Worm (Caenorhabditis elegans): ENCODE data around the gene srh-71.

DNA sequence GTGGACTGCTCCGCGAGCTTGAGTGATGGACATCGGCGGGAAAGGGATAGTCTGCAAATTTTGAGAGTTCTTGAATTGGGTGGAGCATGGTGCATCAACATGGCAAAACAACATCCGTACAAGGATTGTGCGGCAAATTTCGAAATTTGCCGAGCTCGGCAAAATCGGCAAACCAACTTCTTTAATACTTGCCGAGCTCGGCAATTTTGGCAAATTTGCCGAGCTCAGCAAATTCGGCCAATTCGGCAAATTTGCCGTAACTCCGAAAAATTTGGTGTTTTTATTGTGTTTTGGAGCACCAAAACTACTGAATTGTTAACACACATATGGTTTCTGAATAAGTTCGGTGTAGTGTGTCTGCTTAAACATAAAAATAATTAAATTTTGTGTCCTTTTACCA is 46.8 kb downstream of the srh-71 start, which contains the start of gene fbxc-55:
- TF ChIP-seq hnd-1 (tag; optimal IDR thresholded peaks at IDR 0.05): no peak
- no peak for TF ChIP-seq sea-1 (GFP tag; conservative IDR thresholded peaks at IDR 0.05)
- no peak for TF ChIP-seq pes-1 (GFP tag; IDR thresholded peaks at IDR 0.05)
- no peak for TF ChIP-seq tbx-11 (GFP tag; IDR thresholded peaks at IDR 0.05)
- TF ChIP-seq ama-1 (optimal IDR thresholded peaks at IDR 0.05): no peak
- no peak for TF ChIP-seq hmbx-1 (tag; optimal IDR thresholded peaks at IDR 0.05)
- no peak for TF ChIP-seq B0310.2 (tag; optimal IDR thresholded peaks at IDR 0.05)
- TF ChIP-seq tra-4 (tag; optimal IDR thresholded peaks at IDR 0.05): no peak
- no peak for TF ChIP-seq flt-1 (GFP tag; IDR thresholded peaks at IDR 0.05)
- TF ChIP-seq F13C5.2 (tag; optimal IDR thresholded peaks at IDR 0.05): no peak
- no peak for TF ChIP-seq ets-7 (tag; optimal IDR thresholded peaks at IDR 0.05)
- no peak for TF ChIP-seq ceh-13 (GFP tag; optimal IDR thresholded peaks at IDR 0.05)
